Worm (Caenorhabditis elegans): ENCODE data around the gene med-1.

ce11 chrX:12444423-12444822 lies 14.0 kb downstream of the med-1 start:
- TF ChIP-seq K09A11.1 (tag; optimal IDR thresholded peaks at IDR 0.05; ENCODE audit: insufficient read depth) (no peak), ceh-14 (tag; optimal IDR thresholded peaks at IDR 0.05) (no peak), ceh-18 (tag; optimal IDR thresholded peaks at IDR 0.05) (no peak), sox-4 (tag; optimal IDR thresholded peaks at IDR 0.05) (no peak), ama-1 (optimal IDR thresholded peaks at IDR 0.05) (no peak), ets-4 (tag; optimal IDR thresholded peaks at IDR 0.05) (no peak), ceh-48 (tag; optimal IDR thresholded peaks at IDR 0.05) (no peak), hlh-15 (tag; optimal IDR thresholded peaks at IDR 0.05) (no peak), ceh-9 (tag; optimal IDR thresholded peaks at IDR 0.05) (no peak)

All from whole organism, late embryonic.